Worm (Caenorhabditis elegans) whole organism, L3 larva: Measurements from ENCODE around the gene col-183.

ENCODE experiments used
- ZK546.5 ChIP-seq: sonication (generic microtip); optimal IDR thresholded peaks from 2 replicates; lab custom pipeline; 2017; ENCODE audit warnings: missing biosample characterization, missing genetic modification characterization
- aly-2 ChIP-seq: fragments of 150-350 bp; optimal IDR thresholded peaks from 2 replicates; lab custom pipeline; 2014; ENCODE audit warnings: missing biosample characterization, missing genetic modification characterization
- ceh-16 ChIP-seq: sonication (generic microtip); optimal IDR thresholded peaks from 2 replicates; lab custom pipeline; 2017; ENCODE audit warnings: missing biosample characterization, missing genetic modification characterization
- ceh-82 ChIP-seq: fragments of 150-350 bp; optimal IDR thresholded peaks from 2 replicates; lab custom pipeline; 2014; ENCODE audit warnings: missing biosample characterization, missing genetic modification characterization
- ceh-9 ChIP-seq: sonication (generic microtip); optimal IDR thresholded peaks from 2 replicates; lab custom pipeline; 2018; ENCODE audit warnings: missing biosample characterization, missing genetic modification characterization
- daf-12 ChIP-seq: fragments of 150-350 bp; optimal IDR thresholded peaks from 2 replicates; lab custom pipeline; 2014; ENCODE audit warnings: missing biosample characterization, missing genetic modification reagents, missing genetic modification characterization
- elt-1 ChIP-seq: fragments of 150-350 bp; optimal IDR thresholded peaks from 2 replicates; lab custom pipeline; 2014; ENCODE audit warnings: missing biosample characterization, missing genetic modification characterization
- elt-2 ChIP-seq: sonication (generic microtip); optimal IDR thresholded peaks from 2 replicates; lab custom pipeline; 2016; ENCODE audit warnings: missing genetic modification reagents, mild to moderate bottlenecking, missing genetic modification characterization, missing compliant biosample characterization
- elt-3 ChIP-seq, 3 experiments: fragments of 150-350 bp in 1 of 3; sonication (generic microtip) in 2 of 3; optimal IDR thresholded peaks; 2 replicates in 2 of 3; 4 replicates in 1 of 3; lab custom pipeline; 2014 to 2017; ENCODE audit warnings: missing biosample characterization in 3 of 3, missing genetic modification characterization in 3 of 3
- fkh-10 ChIP-seq: sonication (generic microtip); optimal IDR thresholded peaks from 2 replicates; lab custom pipeline; 2017; ENCODE audit warnings: missing biosample characterization, missing genetic modification reagents, missing genetic modification characterization
- fkh-2 ChIP-seq: fragments of 150-350 bp; optimal IDR thresholded peaks from 2 replicates; lab custom pipeline; 2014; ENCODE audit warnings: missing biosample characterization, missing genetic modification reagents, missing genetic modification characterization
- fos-1 ChIP-seq: fragments of 150-350 bp; optimal IDR thresholded peaks from 2 replicates; lab custom pipeline; 2014; ENCODE audit warnings: missing biosample characterization, missing genetic modification characterization
- hmg-11 ChIP-seq: sonication (generic microtip); optimal IDR thresholded peaks from 2 replicates; lab custom pipeline; 2016; ENCODE audit warnings: missing genetic modification characterization, missing compliant biosample characterization
- jun-1 ChIP-seq: fragments of 150-350 bp; optimal IDR thresholded peaks from 2 replicates; lab custom pipeline; 2014; ENCODE audit warnings: missing biosample characterization, missing genetic modification reagents, missing genetic modification characterization
- lin-15B ChIP-seq: fragments of 150-350 bp; optimal IDR thresholded peaks from 2 replicates; lab custom pipeline; 2014; ENCODE audit warnings: missing biosample characterization, missing genetic modification characterization
- lin-39 ChIP-seq: fragments of 150-350 bp; optimal IDR thresholded peaks from 2 replicates; lab custom pipeline; 2018; ENCODE audit warnings: missing biosample characterization, missing genetic modification reagents, missing genetic modification characterization
- lsy-12 ChIP-seq: sonication (generic microtip); optimal IDR thresholded peaks from 2 replicates; lab custom pipeline; 2016; ENCODE audit warnings: mild to moderate bottlenecking, missing genetic modification characterization, missing compliant biosample characterization
- mdl-1 ChIP-seq: fragments of 150-350 bp; optimal IDR thresholded peaks from 2 replicates; lab custom pipeline; 2014; ENCODE audit warnings: missing biosample characterization, missing genetic modification characterization
- mml-1 ChIP-seq: fragments of 150-350 bp; sonication (generic microtip); optimal IDR thresholded peaks from 3 replicates; lab custom pipeline; 2014; ENCODE audit warnings: missing biosample characterization, missing genetic modification characterization
- nfya-1 ChIP-seq: sonication (generic microtip); optimal IDR thresholded peaks from 2 replicates; lab custom pipeline; 2017; ENCODE audit warnings: missing genetic modification characterization, mild to moderate bottlenecking, missing compliant biosample characterization, antibody characterized with exemption, moderate library complexity; ENCODE audit not compliant: insufficient read depth
- nhr-12 ChIP-seq: fragments of 150-350 bp; optimal IDR thresholded peaks from 2 replicates; lab custom pipeline; 2014; ENCODE audit warnings: missing biosample characterization, missing genetic modification characterization
- nhr-28 ChIP-seq: fragments of 150-350 bp; optimal IDR thresholded peaks from 2 replicates; lab custom pipeline; 2014; ENCODE audit warnings: missing biosample characterization, missing genetic modification characterization
- nhr-43 ChIP-seq: sonication (generic microtip); optimal IDR thresholded peaks from 2 replicates; lab custom pipeline; 2016; ENCODE audit warnings: mild to moderate bottlenecking, missing genetic modification characterization, missing compliant biosample characterization; ENCODE audit not compliant: poor library complexity, severe bottlenecking
- nhr-67 ChIP-seq: fragments of 150-350 bp; optimal IDR thresholded peaks from 2 replicates; lab custom pipeline; 2014; ENCODE audit warnings: missing biosample characterization, missing genetic modification characterization
- nhr-77 ChIP-seq: fragments of 150-350 bp; optimal IDR thresholded peaks from 2 replicates; lab custom pipeline; 2014; ENCODE audit warnings: missing biosample characterization, missing genetic modification characterization
- pqm-1 ChIP-seq: fragments of 150-350 bp; optimal IDR thresholded peaks from 2 replicates; lab custom pipeline; 2017; ENCODE audit warnings: missing biosample characterization, missing genetic modification characterization, inconsistent platforms
- sea-2 ChIP-seq: fragments of 150-350 bp; sonication (generic microtip); optimal IDR thresholded peaks from 4 replicates; lab custom pipeline; 2014; ENCODE audit warnings: missing biosample characterization, missing genetic modification reagents, missing genetic modification characterization
- skn-1 ChIP-seq: fragments of 150-350 bp; optimal IDR thresholded peaks from 2 replicates; lab custom pipeline; 2014; ENCODE audit warnings: missing biosample characterization, missing genetic modification characterization
- snpc-4 ChIP-seq: fragments of 150-350 bp; optimal IDR thresholded peaks from 2 replicates; lab custom pipeline; 2014; ENCODE audit warnings: missing biosample characterization, missing genetic modification characterization
- ztf-4 ChIP-seq: fragments of 150-350 bp; optimal IDR thresholded peaks from 2 replicates; lab custom pipeline; 2014; ENCODE audit warnings: missing biosample characterization, missing genetic modification characterization

Gene col-183

ce11 chrX:13507233-13507632, 39.7 kb upstream of the col-183 start, which contains the start of gene H06A10.1:
TSS of gene H06A10.1 (plus strand) at chrX:13507533.
- no peak for TF ChIP-seq fkh-2 (tag; lab: Kevin White, UChicago)
- no peak for TF ChIP-seq ceh-16 (tag; lab: Kevin White, UChicago)
- no peak for TF ChIP-seq nhr-28 (tag; lab: Kevin White, UChicago)
- TF ChIP-seq mdl-1 (tag; lab: Kevin White, UChicago): no peak
- no peak for TF ChIP-seq ceh-9 (tag; lab: Kevin White, UChicago)
- TF ChIP-seq mml-1: no peak
- no peak for TF ChIP-seq skn-1
- TF ChIP-seq ZK546.5: no peak
- TF ChIP-seq ztf-4 (tag; lab: Kevin White, UChicago): no peak
- TF ChIP-seq lsy-12 (tag; lab: Kevin White, UChicago): no peak
- no peak for TF ChIP-seq elt-2 (tag; lab: Kevin White, UChicago)
- TF ChIP-seq daf-12: no peak
- TF ChIP-seq ceh-82 (tag; lab: Kevin White, UChicago): no peak
- TF ChIP-seq, all 47 proteins: peak for 0

ce11 chrX:13506493-13506892, 38.9 kb upstream of the col-183 start:
- no peak for TF ChIP-seq mml-1
- no peak for TF ChIP-seq elt-1
- no peak for TF ChIP-seq sea-2 (GFP tag; lab: Kevin White, UChicago)
- TF ChIP-seq pqm-1: no peak
- TF ChIP-seq skn-1: no peak
- no peak for TF ChIP-seq ztf-4 (tag; lab: Kevin White, UChicago)
- TF ChIP-seq jun-1 (tag; lab: Kevin White, UChicago): no peak

ce11 chrX:13506043-13506442, 38.5 kb upstream of the col-183 start:
- TF ChIP-seq pqm-1: no peak
- TF ChIP-seq lin-39: peak; percentile 16

- TF ChIP-seq lin-15B (tag; lab: Kevin White, UChicago): no peak
- peak; percentile 46 for TF ChIP-seq fkh-10 (GFP tag; lab: Kevin White, UChicago)
Observed at ce11 chrX:13505201-13505600, 37.6 kb upstream of the col-183 start.

ce11 chrX:13503839-13504238, 36.3 kb upstream of the col-183 start:
- TF ChIP-seq daf-12: no peak
- peak; percentile 14 for TF ChIP-seq nfya-1 (tag; lab: Kevin White, UChicago)

- TF ChIP-seq nhr-77 (tag; lab: Kevin White, UChicago): no peak
- TF ChIP-seq lin-39: peak; percentile 54
- TF ChIP-seq skn-1: no peak
- TF ChIP-seq ceh-9 (tag; lab: Kevin White, UChicago): no peak
- TF ChIP-seq aly-2: no peak
- no peak for TF ChIP-seq nhr-67 (tag; lab: Kevin White, UChicago)
- TF ChIP-seq hmg-11 (tag; lab: Kevin White, UChicago): peak; percentile 69
- TF ChIP-seq nhr-43 (tag; lab: Kevin White, UChicago): no peak
- TF ChIP-seq ceh-82 (tag; lab: Kevin White, UChicago): no peak
- TF ChIP-seq fos-1 (tag; lab: Kevin White, UChicago): no peak
- TF ChIP-seq pqm-1: no peak
- peak; percentile 73 for TF ChIP-seq nfya-1 (tag; lab: Kevin White, UChicago)
- peak; percentile 37 for TF ChIP-seq snpc-4
- no peak for TF ChIP-seq nhr-12 (tag; lab: Kevin White, UChicago)
- TF ChIP-seq fkh-10 (GFP tag; lab: Kevin White, UChicago): peak; percentile 53
Observed at ce11 chrX:13502282-13502681, 34.7 kb upstream of the col-183 start.

- peak; percentile 5 for TF ChIP-seq nfya-1 (tag; lab: Kevin White, UChicago)
- TF ChIP-seq elt-3 (tag; optimal IDR thresholded peaks at IDR 0.05; lab: Kevin White, UChicago): no peak
- TF ChIP-seq, all 47 proteins: peak for 1
Observed at ce11 chrX:13500568-13500967, 33.0 kb upstream of the col-183 start, which contains the start of gene sad-1. TSS of gene sad-1 (minus strand) at chrX:13500668.
